Fruit fly (Drosophila melanogaster): ENCODE data around the gene CG8679.
A peak's percentile ranks its signal among the peaks of the same experiment; 100 is the strongest.

Gene CG8679

DNA sequence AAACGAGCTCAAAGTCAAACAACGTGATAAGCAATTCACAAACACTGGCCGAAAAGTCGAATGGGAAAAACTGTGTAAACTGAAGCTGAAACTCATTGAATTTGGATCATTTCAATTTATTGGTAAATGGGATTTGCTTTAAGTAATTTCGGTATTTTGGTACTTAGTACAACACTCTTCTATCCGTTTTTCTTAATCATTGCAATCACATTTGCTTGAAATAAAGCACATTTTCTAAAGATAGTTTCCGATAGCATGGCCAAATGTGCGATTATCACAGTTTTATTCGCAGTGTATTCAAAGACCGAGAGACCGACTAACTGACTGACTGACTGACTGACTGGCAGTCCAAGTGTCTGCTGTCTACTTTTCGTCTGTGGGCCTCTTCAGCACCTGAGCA, 21.8 kb downstream of the CG8679 start:
- no peak for TF ChIP-seq toe (GFP tag; optimal IDR thresholded peaks at IDR 0.05)
- no peak for TF ChIP-seq CG33017 (tag; optimal IDR thresholded peaks at IDR 0.05)
- no peak for TF ChIP-seq CG14711 (tag; optimal IDR thresholded peaks at IDR 0.05)
- no peak for TF ChIP-seq CG12768 (GFP tag; optimal IDR thresholded peaks at IDR 0.05)
- TF ChIP-seq cic (GFP tag; optimal IDR thresholded peaks at IDR 0.05) = no peak
- TF ChIP-seq bab1 (GFP tag; optimal IDR thresholded peaks at IDR 0.05) = no peak
- TF ChIP-seq pad (GFP tag; optimal IDR thresholded peaks at IDR 0.05) = no peak
- no peak for TF ChIP-seq ovo (GFP tag; optimal IDR thresholded peaks at IDR 0.05)
- TF ChIP-seq tj (GFP tag; optimal IDR thresholded peaks at IDR 0.05) = no peak
- TF ChIP-seq cnc (optimal IDR thresholded peaks at IDR 0.05) = no peak
- TF ChIP-seq CG11617 (GFP tag; optimal IDR thresholded peaks at IDR 0.05) = no peak
- TF ChIP-seq CG1620 (GFP tag; optimal IDR thresholded peaks at IDR 0.05) = no peak
- no peak for TF ChIP-seq CG5204 (GFP tag; optimal IDR thresholded peaks at IDR 0.05)
- no peak for TF ChIP-seq Mnt (GFP tag; optimal IDR thresholded peaks at IDR 0.05)
- TF ChIP-seq CG7045 (GFP tag; optimal IDR thresholded peaks at IDR 0.05) = no peak
- TF ChIP-seq Hr96 (GFP tag; optimal IDR thresholded peaks at IDR 0.05) = no peak
- TF ChIP-seq CG7101 (tag; optimal IDR thresholded peaks at IDR 0.05) = no peak
- no peak for TF ChIP-seq Crg-1 (GFP tag; optimal IDR thresholded peaks at IDR 0.05)
- no peak for TF ChIP-seq Clk (GFP tag; optimal IDR thresholded peaks at IDR 0.05)
- no peak for TF ChIP-seq kay (GFP tag; ENCODE audit: borderline replicate concordance)

DNA sequence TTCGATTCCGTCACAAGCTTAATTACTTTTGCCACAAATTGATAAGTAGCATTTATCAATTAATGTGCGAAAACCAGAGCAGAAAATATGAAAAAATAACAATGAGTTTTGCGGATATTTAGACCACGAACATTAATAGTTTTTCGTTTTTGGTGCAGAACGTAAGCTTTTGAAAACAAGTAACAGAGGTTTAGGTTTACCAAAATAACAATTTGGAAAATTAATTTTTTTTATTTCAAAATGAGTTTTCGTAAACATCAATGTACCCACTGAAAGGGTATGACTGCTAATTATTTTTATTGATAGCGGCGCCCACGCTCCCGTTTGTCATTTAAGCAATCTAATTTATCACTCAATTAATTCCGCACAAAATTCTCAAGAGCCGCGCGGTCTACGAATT, 23.0 kb downstream of the CG8679 start:
- no peak for TF ChIP-seq Crg-1 (GFP tag; optimal IDR thresholded peaks at IDR 0.05)
- no peak for TF ChIP-seq kay (GFP tag; ENCODE audit: borderline replicate concordance)

DNA sequence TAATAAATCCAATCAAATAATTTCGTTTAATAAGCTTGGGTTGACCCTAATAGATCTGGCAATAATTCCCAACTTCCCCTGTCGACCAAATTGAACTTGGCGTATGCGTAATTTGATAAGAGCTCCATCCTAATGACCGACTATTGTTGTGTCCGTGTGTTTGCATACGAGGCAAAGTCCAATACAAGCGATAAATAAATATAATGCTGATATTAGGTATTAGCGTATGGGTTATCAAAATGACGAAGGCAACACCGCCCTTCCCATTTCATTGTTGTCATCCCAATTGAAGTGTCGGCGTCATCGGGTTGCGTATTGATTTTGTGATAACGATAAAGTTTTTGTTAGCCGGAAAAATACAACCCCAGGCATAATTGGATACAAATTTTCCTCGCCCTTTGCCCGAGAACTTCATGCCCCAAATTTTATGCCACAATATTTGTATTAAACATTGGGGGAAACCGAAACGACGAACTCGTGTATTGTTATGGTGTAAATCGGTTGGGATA, 29.0 kb downstream of the CG8679 start:
- no peak for TF ChIP-seq kay (GFP tag; ENCODE audit: borderline replicate concordance)
- TF ChIP-seq CG11617 (GFP tag; optimal IDR thresholded peaks at IDR 0.05) = no peak
- no peak for TF ChIP-seq Clk (GFP tag; optimal IDR thresholded peaks at IDR 0.05)
- TF ChIP-seq CG14711 (tag; optimal IDR thresholded peaks at IDR 0.05) = no peak

DNA sequence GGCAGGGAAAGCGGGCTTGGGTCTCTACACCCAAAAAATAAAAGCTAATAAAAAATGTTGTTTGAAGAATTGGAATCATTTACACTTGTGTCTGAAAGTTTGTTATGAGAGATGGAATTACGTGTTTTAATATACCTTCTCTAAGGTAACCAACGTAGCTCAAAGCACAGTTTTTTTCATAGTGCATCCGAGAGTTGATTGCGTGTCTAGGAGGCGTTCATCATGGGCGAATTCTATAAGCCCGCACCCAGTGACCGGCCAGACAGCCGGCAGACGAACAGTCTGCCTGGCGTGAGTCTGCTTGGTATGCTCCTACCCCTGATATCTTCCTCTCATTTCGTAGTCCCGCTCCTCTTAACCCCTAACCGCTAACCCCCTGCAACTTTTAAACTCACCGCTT, 30.6 kb downstream of the CG8679 start:
- no peak for TF ChIP-seq tj (GFP tag; optimal IDR thresholded peaks at IDR 0.05)
- TF ChIP-seq CG12768 (GFP tag; optimal IDR thresholded peaks at IDR 0.05) = no peak

DNA sequence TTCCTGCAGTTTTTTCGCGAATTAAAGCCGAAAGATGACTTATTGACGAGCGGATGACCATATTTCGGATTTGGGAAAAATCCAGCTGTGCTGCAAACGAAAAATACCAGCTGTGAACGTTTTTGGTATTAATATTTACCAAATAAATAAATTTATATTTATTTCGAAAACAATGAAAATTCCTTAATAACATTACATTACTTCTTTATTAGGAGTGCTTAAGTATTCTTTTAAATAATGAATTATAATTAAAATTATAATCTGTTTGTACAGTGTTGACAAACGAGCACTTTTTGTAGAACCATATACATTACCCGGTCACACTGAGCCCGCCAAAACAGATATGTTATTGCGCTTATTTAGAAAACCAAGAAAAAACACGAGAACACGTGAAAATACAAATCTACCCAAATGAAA, 38.7 kb downstream of the CG8679 start, which contains the start of the genes bur and Mcm10:
TSS of gene bur (minus strand) at position 69 of the 417 bp plus-strand sequence.
TSS of gene Mcm10 (plus strand) at position 319 of the 417 bp plus-strand sequence.
- TF ChIP-seq Crg-1 (GFP tag; optimal IDR thresholded peaks at IDR 0.05) (no peak), Hr96 (GFP tag; optimal IDR thresholded peaks at IDR 0.05) (no peak), pad (GFP tag; optimal IDR thresholded peaks at IDR 0.05) (peak; percentile 2), CG14711 (tag; optimal IDR thresholded peaks at IDR 0.05) (peak; percentile 27), CG7101 (tag; optimal IDR thresholded peaks at IDR 0.05) (peak; percentile 42), tj (GFP tag; optimal IDR thresholded peaks at IDR 0.05) (no peak)

DNA sequence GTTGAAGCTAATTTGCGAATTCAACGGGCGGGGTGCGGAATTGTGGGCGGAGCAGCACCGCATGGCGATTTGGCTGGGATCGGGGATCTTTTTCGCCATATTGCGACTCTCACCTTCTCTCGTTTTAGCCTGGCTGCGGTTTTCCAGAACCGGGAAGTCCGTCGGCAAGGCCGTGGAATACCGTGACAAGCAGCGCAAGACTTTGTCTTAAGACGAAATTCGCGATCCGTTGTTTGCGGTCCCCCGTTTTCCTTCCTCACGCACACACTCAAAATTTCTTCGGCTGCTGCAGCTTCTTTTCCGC, 39.2 kb downstream of the CG8679 start:
- TF ChIP-seq Mnt (GFP tag; optimal IDR thresholded peaks at IDR 0.05) (no peak), CG1620 (GFP tag; optimal IDR thresholded peaks at IDR 0.05) (no peak), kay (GFP tag; ENCODE audit: borderline replicate concordance) (no peak), Clk (GFP tag; optimal IDR thresholded peaks at IDR 0.05) (no peak), toe (GFP tag; optimal IDR thresholded peaks at IDR 0.05) (no peak), CG12768 (GFP tag; optimal IDR thresholded peaks at IDR 0.05) (no peak), CG5204 (GFP tag; optimal IDR thresholded peaks at IDR 0.05) (no peak), CG14711 (tag; optimal IDR thresholded peaks at IDR 0.05) (no peak), CG11617 (GFP tag; optimal IDR thresholded peaks at IDR 0.05) (no peak), Hr96 (GFP tag; optimal IDR thresholded peaks at IDR 0.05) (no peak), CG7045 (GFP tag; optimal IDR thresholded peaks at IDR 0.05) (no peak)

DNA sequence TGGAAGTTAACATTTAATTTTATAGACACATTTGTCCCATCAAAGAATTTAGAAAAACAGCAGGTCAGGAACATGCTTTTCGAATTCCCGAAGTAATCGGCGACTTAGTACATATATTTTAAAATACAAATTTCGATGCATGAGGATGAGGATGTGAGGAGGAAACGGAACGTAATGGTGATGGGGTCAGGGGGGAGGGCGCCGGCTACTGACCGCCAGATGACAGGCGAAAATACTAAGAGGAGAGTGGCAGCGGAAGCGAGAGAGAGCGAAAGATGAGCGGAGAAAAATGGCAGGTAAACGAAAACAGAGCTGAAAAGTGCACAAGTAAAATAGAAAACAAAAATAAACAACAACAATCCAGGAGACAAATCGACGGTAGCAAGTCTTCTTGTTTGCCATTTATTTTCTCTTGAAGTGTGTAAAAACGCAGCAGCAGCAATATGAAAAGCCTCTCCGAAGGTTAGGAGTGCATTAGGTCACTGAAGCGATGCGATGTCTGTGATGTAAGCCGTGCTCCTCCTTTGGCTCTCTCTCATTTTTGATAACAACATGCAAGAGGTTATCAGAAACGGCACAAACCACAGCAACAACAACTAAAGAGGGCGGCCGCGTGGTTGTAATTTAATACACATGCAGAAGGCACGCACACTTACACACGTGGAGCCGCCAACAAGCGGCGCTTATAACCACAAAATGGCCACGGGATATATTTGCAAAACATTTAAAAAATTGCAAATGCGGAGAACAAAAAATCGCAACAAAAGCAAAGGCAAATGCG, 39.7 kb downstream of the CG8679 start:
- TF ChIP-seq CG7101 (tag; optimal IDR thresholded peaks at IDR 0.05) = no peak
- TF ChIP-seq cnc (optimal IDR thresholded peaks at IDR 0.05) = no peak
- no peak for TF ChIP-seq CG12768 (GFP tag; optimal IDR thresholded peaks at IDR 0.05)
- TF ChIP-seq CG14711 (tag; optimal IDR thresholded peaks at IDR 0.05) = no peak
- no peak for TF ChIP-seq kay (GFP tag; ENCODE audit: borderline replicate concordance)
- TF ChIP-seq CG7045 (GFP tag; optimal IDR thresholded peaks at IDR 0.05) = no peak
- no peak for TF ChIP-seq Clk (GFP tag; optimal IDR thresholded peaks at IDR 0.05)
- no peak for TF ChIP-seq Hr96 (GFP tag; optimal IDR thresholded peaks at IDR 0.05)
- no peak for TF ChIP-seq toe (GFP tag; optimal IDR thresholded peaks at IDR 0.05)
- no peak for TF ChIP-seq CG33017 (tag; optimal IDR thresholded peaks at IDR 0.05)
- TF ChIP-seq CG11617 (GFP tag; optimal IDR thresholded peaks at IDR 0.05) = no peak
- TF ChIP-seq bab1 (GFP tag; optimal IDR thresholded peaks at IDR 0.05) = no peak
- no peak for TF ChIP-seq CG5204 (GFP tag; optimal IDR thresholded peaks at IDR 0.05)
- TF ChIP-seq Mnt (GFP tag; optimal IDR thresholded peaks at IDR 0.05) = peak; percentile 88
- TF ChIP-seq Crg-1 (GFP tag; optimal IDR thresholded peaks at IDR 0.05) = peak; percentile 10
- no peak for TF ChIP-seq ovo (GFP tag; optimal IDR thresholded peaks at IDR 0.05)
- peak; percentile 42 for TF ChIP-seq cic (GFP tag; optimal IDR thresholded peaks at IDR 0.05)
- no peak for TF ChIP-seq CG1620 (GFP tag; optimal IDR thresholded peaks at IDR 0.05)
- no peak for TF ChIP-seq pad (GFP tag; optimal IDR thresholded peaks at IDR 0.05)
- peak; percentile 41 for TF ChIP-seq tj (GFP tag; optimal IDR thresholded peaks at IDR 0.05)

Measured in whole organism, adult.